Fruit fly (Drosophila melanogaster) whole organism, embryonic: ENCODE results near the gene CG31358.

ENCODE experiments used
- CG1233 ChIP-seq: fragments of 200-800 bp; sonication (Bioruptor generic); optimal IDR thresholded peaks from 4 replicates; lab custom pipeline; 2018; ENCODE audit warnings: missing biosample characterization, mild to moderate bottlenecking, missing genetic modification characterization
- CG8944 ChIP-seq: fragments of 200-800 bp; sonication (Bioruptor generic); optimal IDR thresholded peaks from 3 replicates; lab custom pipeline; 2016; ENCODE audit warnings: missing biosample characterization, missing genetic modification characterization
- Tbp ChIP-seq: fragments of >200 bp; optimal IDR thresholded peaks from 2 replicates; lab custom pipeline; 2018; ENCODE audit warnings: missing biosample characterization, missing genetic modification characterization
- btn ChIP-seq: fragments of 200-800 bp; sonication (Bioruptor generic); optimal IDR thresholded peaks from 2 replicates; lab custom pipeline; 2016; ENCODE audit warnings: missing biosample characterization, missing genetic modification characterization
- dmrt99B ChIP-seq: fragments of 200-800 bp; sonication (Bioruptor generic); optimal IDR thresholded peaks from 2 replicates; lab custom pipeline; 2018; ENCODE audit warnings: missing biosample characterization, mild to moderate bottlenecking, missing genetic modification characterization, moderate library complexity
- gcm2 ChIP-seq: fragments of 200-800 bp; sonication (Bioruptor generic); optimal IDR thresholded peaks from 2 replicates; lab custom pipeline; 2016; ENCODE audit warnings: missing biosample characterization, missing genetic modification characterization
- lov ChIP-seq, 2 experiments: fragments of 200-800 bp in 1 of 2; fragments of >200 bp in 1 of 2; sonication (Bioruptor generic) in 1 of 2; IDR thresholded peaks in 1 of 2; optimal IDR thresholded peaks in 1 of 2; 2 replicates in 1 of 2; 3 replicates in 1 of 2; pipeline versions ENCODE4 v1.3.6 to Lab custom; 2017 to 2022; ENCODE audit warnings: missing biosample characterization in 1 of 2, missing genetic modification characterization in 1 of 2

DNA sequence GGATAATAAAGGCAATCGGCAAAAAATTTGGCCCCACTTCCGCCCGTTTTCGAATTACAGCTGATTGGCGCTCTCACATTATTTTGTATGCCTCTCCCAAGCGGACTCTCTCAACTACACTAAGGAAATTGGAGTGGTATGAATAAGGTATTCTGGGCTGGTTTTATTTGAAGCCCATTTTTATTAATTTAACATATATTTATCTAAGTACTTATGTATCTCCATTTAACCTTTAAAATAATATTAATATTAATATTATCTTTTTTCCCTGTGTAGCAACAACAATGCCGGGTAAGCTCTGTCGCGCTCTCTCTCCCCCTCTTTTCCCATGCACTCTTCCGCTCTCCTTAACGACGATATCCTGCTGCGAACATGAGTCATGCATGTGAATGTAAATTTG, 47.4 kb upstream of the CG31358 start:
- no peak for TF ChIP-seq lov (optimal IDR thresholded peaks at IDR 0.05; lab: Kevin White, UChicago)
- peak; percentile 67; the same call in 1 of the 3 replicates for TF ChIP-seq lov (GFP tag; IDR thresholded peaks at IDR 0.05; lab: Robert Waterston, UW)
- peak; percentile 87 for TF ChIP-seq dmrt99B
- peak; percentile 64 for TF ChIP-seq CG1233
- TF ChIP-seq gcm2 (GFP tag; lab: Kevin White, UChicago), result no peak
- no peak for TF ChIP-seq CG8944 (GFP tag; lab: Kevin White, UChicago)
- TF ChIP-seq Tbp (GFP tag; lab: Kevin White, UChicago), result no peak
- no peak for TF ChIP-seq btn (GFP tag; lab: Kevin White, UChicago)
